Fruit fly (Drosophila melanogaster) whole organism, embryonic: ENCODE data around the gene bbg.

ENCODE experiments used
- Abd-B ChIP-seq: fragments of 200-800 bp; sonication (Bioruptor generic); optimal IDR thresholded peaks from 2 replicates; lab custom pipeline; 2018; ENCODE audit warnings: missing biosample characterization, mild to moderate bottlenecking, missing genetic modification characterization, moderate library complexity
- Atf6 ChIP-seq: fragments of 200-800 bp; sonication (Bioruptor generic); IDR thresholded peaks from 2 replicates; pipeline ENCODE4 v1.3.6; 2022; ENCODE audit warnings: missing biosample characterization, missing genetic modification characterization
- CG10321 ChIP-seq: fragments of 200-800 bp; sonication (Bioruptor generic); IDR thresholded peaks from 2 replicates; pipeline ENCODE4 v1.3.6; 2022; ENCODE audit warnings: missing biosample characterization, missing genetic modification characterization
- CG13424 ChIP-seq: fragments of 200-800 bp; sonication (Bioruptor generic); optimal IDR thresholded peaks from 2 replicates; lab custom pipeline; 2019; ENCODE audit warnings: missing biosample characterization, mild to moderate bottlenecking, missing genetic modification characterization, moderate library complexity
- CG13775 ChIP-seq: fragments of 200-800 bp; sonication (Bioruptor generic); optimal IDR thresholded peaks from 3 replicates; lab custom pipeline; 2017; ENCODE audit warnings: missing biosample characterization, mild to moderate bottlenecking, missing genetic modification characterization
- CG14014 ChIP-seq: fragments of 200-800 bp; sonication (Bioruptor generic); IDR thresholded peaks from 2 replicates; pipeline ENCODE4 v1.3.6; 2022; ENCODE audit warnings: missing biosample characterization, missing genetic modification characterization
- CG14441 ChIP-seq: fragments of 200-800 bp; sonication (Bioruptor generic); IDR thresholded peaks from 2 replicates; pipeline ENCODE4 v1.3.6; 2022; ENCODE audit warnings: missing biosample characterization, missing genetic modification characterization
- CG15073 ChIP-seq: fragments of 200-800 bp; sonication (Bioruptor generic); optimal IDR thresholded peaks from 2 replicates; lab custom pipeline; 2016; ENCODE audit warnings: missing biosample characterization, missing genetic modification characterization
- CG18476 ChIP-seq: fragments of 200-800 bp; sonication (Bioruptor generic); optimal IDR thresholded peaks from 2 replicates; lab custom pipeline; 2016; ENCODE audit warnings: missing biosample characterization, mild to moderate bottlenecking, missing genetic modification characterization
- CG31388 ChIP-seq: fragments of 200-800 bp; sonication (Bioruptor generic); optimal IDR thresholded peaks from 2 replicates; lab custom pipeline; 2016; ENCODE audit warnings: missing biosample characterization, missing genetic modification characterization
- CG3281 ChIP-seq: fragments of 200-800 bp; sonication (Bioruptor generic); optimal IDR thresholded peaks from 3 replicates; lab custom pipeline; 2017; ENCODE audit warnings: missing biosample characterization, mild to moderate bottlenecking, missing genetic modification characterization
- CG34376 ChIP-seq: fragments of 200-800 bp; sonication (Bioruptor generic); optimal IDR thresholded peaks from 2 replicates; lab custom pipeline; 2018; ENCODE audit warnings: missing biosample characterization, mild to moderate bottlenecking, missing genetic modification characterization
- CG34422 ChIP-seq: fragments of 200-800 bp; sonication (Bioruptor generic); IDR thresholded peaks from 3 replicates; pipeline ENCODE4 v1.3.6; 2022; ENCODE audit warnings: missing biosample characterization, missing genetic modification characterization
- CG4360 ChIP-seq: fragments of 200-800 bp; sonication (Bioruptor generic); IDR thresholded peaks from 2 replicates; pipeline ENCODE4 v1.3.6; 2022; ENCODE audit warnings: missing biosample characterization, missing genetic modification characterization
- CG4404 ChIP-seq: fragments of 200-800 bp; sonication (Bioruptor generic); IDR thresholded peaks from 2 replicates; pipeline ENCODE4 v1.3.6; 2022; ENCODE audit warnings: missing biosample characterization, missing genetic modification characterization
- CG7786 ChIP-seq: fragments of 200-800 bp; sonication (Bioruptor generic); optimal IDR thresholded peaks from 2 replicates; lab custom pipeline; 2016; ENCODE audit warnings: missing biosample characterization, missing genetic modification characterization
- CG7987 ChIP-seq: fragments of 200-800 bp; sonication (Bioruptor generic); optimal IDR thresholded peaks from 2 replicates; lab custom pipeline; 2018; ENCODE audit warnings: missing biosample characterization, mild to moderate bottlenecking, missing genetic modification characterization, moderate library complexity
- Chrac-16 ChIP-seq: fragments of 200-800 bp; sonication (Bioruptor generic); optimal IDR thresholded peaks from 3 replicates; lab custom pipeline; 2016; ENCODE audit warnings: missing biosample characterization, missing genetic modification characterization
- Doc2 ChIP-seq: fragments of 200-800 bp; sonication (Bioruptor generic); IDR thresholded peaks from 2 replicates; pipeline ENCODE4 v1.3.6; 2022; ENCODE audit warnings: missing biosample characterization, missing genetic modification characterization
- Elba2 ChIP-seq: fragments of 200-800 bp; sonication (Bioruptor generic); optimal IDR thresholded peaks from 3 replicates; lab custom pipeline; 2016; ENCODE audit warnings: missing biosample characterization, missing genetic modification characterization
- Gug ChIP-seq: fragments of 200-800 bp; sonication (Bioruptor generic); IDR thresholded peaks from 4 replicates; pipeline ENCODE4 v1.3.6; 2022; ENCODE audit warnings: missing biosample characterization, missing genetic modification characterization
- HHEX ChIP-seq: fragments of 200-800 bp; sonication (Bioruptor generic); optimal IDR thresholded peaks from 3 replicates; lab custom pipeline; 2017; ENCODE audit warnings: missing biosample characterization, mild to moderate bottlenecking, missing genetic modification characterization, missing genetic modification reagents
- HmgD ChIP-seq: fragments of 200-800 bp; sonication (Bioruptor generic); optimal IDR thresholded peaks from 3 replicates; lab custom pipeline; 2016; ENCODE audit warnings: missing biosample characterization, missing genetic modification characterization
- NC2α ChIP-seq: fragments of 200-800 bp; sonication (Bioruptor generic); optimal IDR thresholded peaks from 2 replicates; lab custom pipeline; 2016; ENCODE audit warnings: missing biosample characterization, missing genetic modification characterization
- Ptx1 ChIP-seq: fragments of 200-800 bp; sonication (Bioruptor generic); IDR thresholded peaks from 2 replicates; pipeline ENCODE4 v1.3.6; 2022; ENCODE audit warnings: missing biosample characterization, missing genetic modification characterization
- Sin3A ChIP-seq: fragments of >200 bp; optimal IDR thresholded peaks from 2 replicates; lab custom pipeline; 2018
- Six4 ChIP-seq: fragments of 200-800 bp; sonication (Bioruptor generic); optimal IDR thresholded peaks from 2 replicates; lab custom pipeline; 2016; ENCODE audit warnings: missing biosample characterization, missing genetic modification characterization
- Sox100B ChIP-seq: fragments of 200-800 bp; sonication (Bioruptor generic); optimal IDR thresholded peaks from 3 replicates; lab custom pipeline; 2018; ENCODE audit warnings: missing biosample characterization, mild to moderate bottlenecking, missing genetic modification characterization
- Ssrp ChIP-seq: fragments of 200-800 bp; sonication (Bioruptor generic); optimal IDR thresholded peaks from 2 replicates; lab custom pipeline; 2018; ENCODE audit warnings: missing biosample characterization, mild to moderate bottlenecking, missing genetic modification characterization, moderate library complexity
- Vsx1 ChIP-seq: fragments of 200-800 bp; sonication (Bioruptor generic); optimal IDR thresholded peaks from 2 replicates; lab custom pipeline; 2017; ENCODE audit warnings: missing biosample characterization, mild to moderate bottlenecking, missing genetic modification characterization, missing genetic modification reagents
- ato ChIP-seq: fragments of 200-800 bp; sonication (Bioruptor generic); IDR thresholded peaks from 2 replicates; pipeline ENCODE4 v1.3.6; 2022; ENCODE audit warnings: missing biosample characterization, missing genetic modification characterization; ENCODE audit not compliant: partially characterized antibody
- bigmax ChIP-seq: fragments of 200-800 bp; sonication (Bioruptor generic); optimal IDR thresholded peaks from 2 replicates; lab custom pipeline; 2018; ENCODE audit warnings: missing biosample characterization, mild to moderate bottlenecking, missing genetic modification characterization
- bowl ChIP-seq: fragments of 200-800 bp; sonication (Bioruptor generic); IDR thresholded peaks from 2 replicates; pipeline ENCODE4 v1.3.6; 2022; ENCODE audit warnings: missing biosample characterization, missing genetic modification characterization
- btn ChIP-seq: fragments of 200-800 bp; sonication (Bioruptor generic); optimal IDR thresholded peaks from 2 replicates; lab custom pipeline; 2016; ENCODE audit warnings: missing biosample characterization, missing genetic modification characterization
- danr ChIP-seq: fragments of 200-800 bp; sonication (Bioruptor generic); IDR thresholded peaks from 2 replicates; pipeline ENCODE4 v1.3.6; 2022; ENCODE audit warnings: missing biosample characterization, missing genetic modification characterization
- ewg ChIP-seq: fragments of 200-800 bp; sonication (Bioruptor generic); optimal IDR thresholded peaks from 3 replicates; lab custom pipeline; 2017; ENCODE audit warnings: mild to moderate bottlenecking, missing biosample characterization, missing genetic modification reagents, missing genetic modification characterization
- fd96Cb ChIP-seq: fragments of 200-800 bp; sonication (Bioruptor generic); optimal IDR thresholded peaks from 2 replicates; lab custom pipeline; 2018; ENCODE audit warnings: missing biosample characterization, mild to moderate bottlenecking, missing genetic modification characterization, moderate library complexity
- gsb ChIP-seq: fragments of 200-800 bp; sonication (Bioruptor generic); IDR thresholded peaks from 2 replicates; pipeline ENCODE4 v1.3.6; 2022; ENCODE audit warnings: missing biosample characterization, missing genetic modification characterization
- insv ChIP-seq, 2 experiments: fragments of 200-800 bp; sonication (Bioruptor generic); optimal IDR thresholded peaks; 3 replicates each; lab custom pipeline; 2016 to 2018; ENCODE audit warnings: missing biosample characterization in 2 of 2, missing genetic modification characterization in 2 of 2
- jigr1 ChIP-seq: fragments of 200-800 bp; sonication (Bioruptor generic); IDR thresholded peaks from 3 replicates; pipeline ENCODE4 v1.3.6; 2022; ENCODE audit warnings: missing biosample characterization, missing genetic modification characterization
- nmo ChIP-seq: fragments of 200-800 bp; sonication (Bioruptor generic); optimal IDR thresholded peaks from 2 replicates; lab custom pipeline; 2018; ENCODE audit warnings: missing biosample characterization, mild to moderate bottlenecking, missing genetic modification characterization, moderate library complexity
- otp ChIP-seq: fragments of 200-800 bp; sonication (Bioruptor generic); IDR thresholded peaks from 3 replicates; pipeline ENCODE4, ENCODE4 v1.3.6; 2022; ENCODE audit warnings: missing biosample characterization, missing genetic modification characterization
- pb ChIP-seq: fragments of 200-800 bp; sonication (Bioruptor generic); optimal IDR thresholded peaks from 3 replicates; lab custom pipeline; 2016; ENCODE audit warnings: missing biosample characterization, missing genetic modification characterization
- shn ChIP-seq: fragments of 200-800 bp; sonication (Bioruptor generic); optimal IDR thresholded peaks from 3 replicates; lab custom pipeline; 2016; ENCODE audit warnings: missing biosample characterization, missing genetic modification characterization
- sisA ChIP-seq: fragments of 200-800 bp; sonication (Bioruptor generic); IDR thresholded peaks from 2 replicates; pipeline ENCODE4 v1.3.6; 2022; ENCODE audit warnings: missing biosample characterization, missing genetic modification characterization
- sob ChIP-seq: fragments of 200-800 bp; sonication (Bioruptor generic); IDR thresholded peaks from 2 replicates; pipeline ENCODE4 v1.3.6; 2022; ENCODE audit warnings: missing biosample characterization, missing genetic modification characterization
- twi ChIP-seq: fragments of 200-800 bp; optimal IDR thresholded peaks from 2 replicates; lab custom pipeline; 2019; ENCODE audit warnings: missing biosample characterization, mild to moderate bottlenecking, missing genetic modification characterization, moderate library complexity
- tx ChIP-seq: fragments of 200-800 bp; sonication (Bioruptor generic); optimal IDR thresholded peaks from 2 replicates; lab custom pipeline; 2016; ENCODE audit warnings: missing biosample characterization, missing genetic modification characterization
- unc-4 ChIP-seq: fragments of 200-800 bp; sonication (Bioruptor generic); IDR thresholded peaks from 2 replicates; pipeline ENCODE4 v1.3.6; 2022; ENCODE audit warnings: missing biosample characterization, missing genetic modification characterization; ENCODE audit not compliant: partially characterized antibody
- vvl ChIP-seq: fragments of 200-800 bp; sonication (Bioruptor generic); IDR thresholded peaks from 2 replicates; pipeline ENCODE4 v1.3.6; 2022; ENCODE audit warnings: missing biosample characterization, missing genetic modification characterization
- wek ChIP-seq: fragments of 200-800 bp; sonication (Bioruptor generic); optimal IDR thresholded peaks from 3 replicates; lab custom pipeline; 2018; ENCODE audit warnings: missing biosample characterization, mild to moderate bottlenecking, missing genetic modification characterization, moderate library complexity

Gene bbg

dm6 chr3L:14410146-14410676, 125.9 kb downstream of the bbg start, which contains the start of gene CG3919 (continued):
- TF ChIP-seq wek (GFP tag; lab: Kevin White, UChicago), result peak; percentile 14
- TF ChIP-seq CG14441 (GFP tag; lab: Robert Waterston, UW), result no peak
- TF ChIP-seq CG31388 (GFP tag; lab: Kevin White, UChicago), result no peak
- no peak for TF ChIP-seq unc-4 (GFP tag; lab: Robert Waterston, UW)
- peak; percentile 83 for TF ChIP-seq vvl
- peak; percentile 72 for TF ChIP-seq sob (GFP tag; lab: Robert Waterston, UW)
- TF ChIP-seq jigr1 (GFP tag; lab: Robert Waterston, UW), result no peak
- TF ChIP-seq gsb (GFP tag; lab: Robert Waterston, UW), result no peak
- TF ChIP-seq CG3281 (GFP tag; lab: Kevin White, UChicago), result peak; percentile 60
- TF ChIP-seq Chrac-16 (GFP tag; lab: Kevin White, UChicago), result peak; percentile 46
- TF ChIP-seq CG7786 (GFP tag; lab: Kevin White, UChicago), result peak; percentile 63
- peak; percentile 6 for TF ChIP-seq ewg (GFP tag; lab: Kevin White, UChicago)
- no peak for TF ChIP-seq Doc2 (GFP tag; lab: Robert Waterston, UW)
- no peak for TF ChIP-seq CG34376
- peak; percentile 88 for TF ChIP-seq Abd-B
- peak; percentile 50; the same call in 1 of the 2 replicates for TF ChIP-seq CG14014 (GFP tag; lab: Robert Waterston, UW)
- peak; percentile 23 for TF ChIP-seq Elba2 (GFP tag; lab: Kevin White, UChicago)
- TF ChIP-seq fd96Cb, result peak; percentile 49
- peak; percentile 80 for TF ChIP-seq CG13775 (GFP tag; lab: Kevin White, UChicago)
- peak; percentile 51 for TF ChIP-seq Six4 (GFP tag; lab: Kevin White, UChicago)
- TF ChIP-seq HHEX (GFP tag; lab: Kevin White, UChicago), result peak; percentile 55
- TF ChIP-seq sisA (GFP tag; lab: Robert Waterston, UW), result peak; percentile 20
- peak; percentile 77; the same call in 2 of the 3 replicates for TF ChIP-seq otp (GFP tag; lab: Robert Waterston, UW)
- TF ChIP-seq btn, result no peak
- TF ChIP-seq CG15073 (GFP tag; lab: Kevin White, UChicago), result no peak
- no peak for TF ChIP-seq tx (GFP tag; lab: Kevin White, UChicago)
- peak; percentile 75 for TF ChIP-seq CG13424 (tag; lab: Kevin White, UChicago)
- no peak for TF ChIP-seq Atf6 (GFP tag; lab: Robert Waterston, UW)
- peak; percentile 82 for TF ChIP-seq nmo (GFP tag; lab: Kevin White, UChicago)
- TF ChIP-seq Sin3A (lab: Kevin White, UChicago), result no peak
- peak; percentile 87 for TF ChIP-seq Gug (GFP tag; lab: Robert Waterston, UW)
- peak; percentile 79 for TF ChIP-seq pb (GFP tag; lab: Kevin White, UChicago)
- TF ChIP-seq CG18476 (GFP tag; lab: Kevin White, UChicago), result peak; percentile 65
- TF ChIP-seq Ptx1 (GFP tag; lab: Robert Waterston, UW), result peak; percentile 51; the same call in 1 of the 2 replicates
- peak; percentile 30; the same call in 1 of the 2 replicates for TF ChIP-seq CG4404
- peak; percentile 66 for TF ChIP-seq Sox100B (GFP tag; lab: Kevin White, UChicago)
- TF ChIP-seq bowl (GFP tag; lab: Robert Waterston, UW), result no peak
- TF ChIP-seq twi, result peak; percentile 34
- TF ChIP-seq bigmax (GFP tag; lab: Kevin White, UChicago), result no peak
- peak; percentile 14; the same call in 1 of the 2 replicates for TF ChIP-seq danr (GFP tag; lab: Robert Waterston, UW)
- TF ChIP-seq CG7987, result peak; percentile 41
- TF ChIP-seq CG4360, result 0 out of 2 replicates have a peak, but pooled peaks have one; percentile 27
- TF ChIP-seq CG34422, result peak; percentile 61; the same call in 2 of the 3 replicates
- TF ChIP-seq shn (GFP tag; lab: Kevin White, UChicago), result peak; percentile 52
- peak; percentile 45 for TF ChIP-seq Vsx1
- peak; percentile 73 for TF ChIP-seq Ssrp (tag; lab: Kevin White, UChicago)
- TF ChIP-seq insv (GFP tag; optimal IDR thresholded peaks at IDR 0.05; lab: Kevin White, UChicago), result no peak
- TF ChIP-seq CG10321 (GFP tag; lab: Robert Waterston, UW), result no peak
- TF ChIP-seq HmgD (GFP tag; lab: Kevin White, UChicago), result no peak
- TF ChIP-seq NC2α, result peak; percentile 40
- 0 out of 2 replicates have a peak, but pooled peaks have one; percentile 10 for TF ChIP-seq ato (GFP tag; lab: Robert Waterston, UW)
